Worm (Caenorhabditis elegans): ENCODE measurements around the gene dod-3.

DNA sequence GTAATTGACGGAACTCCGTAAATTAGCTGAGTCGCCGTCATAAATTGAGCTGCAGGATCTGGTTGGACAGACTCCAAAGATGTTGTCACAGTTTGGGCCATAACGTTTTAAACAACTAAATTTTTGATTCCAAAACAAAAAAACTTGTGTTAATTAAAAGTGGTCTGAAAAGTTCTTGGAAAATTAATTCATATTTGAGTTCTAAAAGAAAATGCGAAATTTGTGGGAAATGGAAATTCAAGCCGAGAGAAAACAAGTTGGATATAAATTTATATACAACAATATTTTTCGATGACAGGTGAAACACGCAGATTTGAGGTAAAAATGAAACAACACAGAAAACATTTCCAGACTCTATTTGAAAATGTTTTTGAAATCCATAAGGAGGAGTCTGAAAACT lies 5.7 kb downstream of the dod-3 start, which contains the start of gene srg-59:
- no peak for TF ChIP-seq pag-3 (tag; optimal IDR thresholded peaks at IDR 0.05; ENCODE audit: borderline replicate concordance)
- TF ChIP-seq pha-4 (tag; optimal IDR thresholded peaks at IDR 0.05), result no peak
- TF ChIP-seq sdc-2 (tag; optimal IDR thresholded peaks at IDR 0.05), result no peak
- TF ChIP-seq ceh-9 (tag; optimal IDR thresholded peaks at IDR 0.05), result no peak
- no peak for TF ChIP-seq nfya-1 (tag; optimal IDR thresholded peaks at IDR 0.05)
- no peak for TF ChIP-seq K09A11.1 (tag; optimal IDR thresholded peaks at IDR 0.05; ENCODE audit: insufficient read depth)
- TF ChIP-seq unc-86 (tag; optimal IDR thresholded peaks at IDR 0.05), result no peak
- TF ChIP-seq nhr-11 (tag; optimal IDR thresholded peaks at IDR 0.05), result no peak
- no peak for TF ChIP-seq ets-4 (tag; optimal IDR thresholded peaks at IDR 0.05)
- TF ChIP-seq hlh-15 (tag; optimal IDR thresholded peaks at IDR 0.05), result no peak
- no peak for TF ChIP-seq F13H6.1 (tag; optimal IDR thresholded peaks at IDR 0.05)
- no peak for TF ChIP-seq tbx-2 (tag; optimal IDR thresholded peaks at IDR 0.05)
- no peak for TF ChIP-seq ama-1 (optimal IDR thresholded peaks at IDR 0.05)
- no peak for TF ChIP-seq tbx-7 (tag; optimal IDR thresholded peaks at IDR 0.05)
